Fruit fly (Drosophila melanogaster): ENCODE results near the gene CG12985.
A peak's percentile ranks its signal among the peaks of the same experiment; 100 is the strongest.

The CG12985 gene

DNA sequence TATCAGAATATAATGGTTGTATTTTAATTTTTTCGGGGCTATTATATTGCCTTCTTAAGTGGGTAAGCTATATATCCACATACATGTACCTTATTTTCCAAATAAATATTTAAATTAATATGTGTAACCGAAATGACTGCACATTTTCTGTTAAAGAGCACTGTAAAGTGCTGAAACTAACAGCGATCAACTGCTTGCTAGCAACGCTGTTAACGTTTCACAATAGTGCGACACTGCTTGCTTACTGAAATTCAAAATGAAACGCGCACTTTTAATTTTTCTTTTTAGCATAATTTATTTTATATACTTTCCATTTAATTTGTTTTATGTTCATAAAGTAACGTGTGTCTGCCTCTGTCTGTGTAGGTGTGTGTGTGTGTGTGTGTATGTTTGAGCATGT, 40.5 kb downstream of the CG12985 start:
- TF ChIP-seq CG42726 (GFP tag; IDR thresholded peaks at IDR 0.05; ENCODE audit: partially characterized antibody) (no peak), CG31365 (tag; optimal IDR thresholded peaks at IDR 0.05) (peak; percentile 91), CG6854 (GFP tag; optimal IDR thresholded peaks at IDR 0.05) (no peak), bowl (GFP tag; IDR thresholded peaks at IDR 0.05) (no peak), E2f2 (GFP tag; IDR thresholded peaks at IDR 0.05) (peak; percentile 82), sc (optimal IDR thresholded peaks at IDR 0.05) (no peak), sc (GFP tag; optimal IDR thresholded peaks at IDR 0.05) (no peak), CG11398 (GFP tag; optimal IDR thresholded peaks at IDR 0.05) (no peak), CG17612 (GFP tag; IDR thresholded peaks at IDR 0.05) (no peak), CG11093 (GFP tag; IDR thresholded peaks at IDR 0.05) (no peak), CG8290 (GFP tag; optimal IDR thresholded peaks at IDR 0.05) (peak; percentile 1), CG8290 (tag; optimal IDR thresholded peaks at IDR 0.05) (no peak), Eip74EF (GFP tag; optimal IDR thresholded peaks at IDR 0.05) (peak in 1 of 2 experiments; percentile 28), Dp (GFP tag; optimal IDR thresholded peaks at IDR 0.05) (peak; percentile 68), Max (GFP tag; optimal IDR thresholded peaks at IDR 0.05) (no peak), gem (tag; optimal IDR thresholded peaks at IDR 0.05) (no peak), CG34376 (GFP tag; optimal IDR thresholded peaks at IDR 0.05) (no peak), stwl (tag; optimal IDR thresholded peaks at IDR 0.05) (peak; percentile 62), CG14667 (GFP tag; IDR thresholded peaks at IDR 0.05) (no peak)

Data from whole organism, embryonic.